Fruit fly (Drosophila melanogaster) whole organism, embryonic: ENCODE measurements around the gene pnt.

Source experiments
- Ada2b ChIP-seq: fragments of 200-800 bp; sonication (Bioruptor generic); IDR thresholded peaks from 2 replicates; pipeline ENCODE4 v1.3.6; 2022; ENCODE audit warnings: missing biosample characterization, missing genetic modification characterization
- Adf1 ChIP-seq: fragments of 200-800 bp; sonication (Bioruptor generic); IDR thresholded peaks from 2 replicates; pipeline ENCODE4 v1.3.6; 2022; ENCODE audit warnings: missing biosample characterization, missing genetic modification characterization
- B-H2 ChIP-seq: fragments of 200-800 bp; sonication (Bioruptor generic); optimal IDR thresholded peaks from 2 replicates; lab custom pipeline; 2018; ENCODE audit warnings: missing biosample characterization, mild to moderate bottlenecking, missing genetic modification characterization
- Bgb ChIP-seq: fragments of 200-800 bp; sonication (Bioruptor generic); IDR thresholded peaks from 2 replicates; pipeline ENCODE4 v1.3.6; 2022; ENCODE audit warnings: missing biosample characterization, missing genetic modification characterization; ENCODE audit not compliant: partially characterized antibody
- Blimp-1 ChIP-seq: fragments of 200-800 bp; sonication (Bioruptor generic); optimal IDR thresholded peaks from 3 replicates; lab custom pipeline; 2018; ENCODE audit warnings: missing biosample characterization, missing genetic modification characterization, mild to moderate bottlenecking, moderate library complexity, missing genetic modification reagents
- C15 ChIP-seq: fragments of 200-800 bp; sonication (Bioruptor generic); IDR thresholded peaks from 3 replicates; pipeline ENCODE4 v1.3.6; 2022; ENCODE audit warnings: missing biosample characterization, missing genetic modification characterization
- CG10366 ChIP-seq: fragments of 200-800 bp; sonication (Bioruptor generic); IDR thresholded peaks from 2 replicates; pipeline ENCODE4 v1.3.6; 2022; ENCODE audit warnings: missing biosample characterization, missing genetic modification characterization
- CG10462 ChIP-seq: fragments of 200-800 bp; sonication (Bioruptor generic); optimal IDR thresholded peaks from 2 replicates; lab custom pipeline; 2016; ENCODE audit warnings: missing biosample characterization, missing genetic modification characterization
- CG12219 ChIP-seq: fragments of 200-800 bp; sonication (Bioruptor generic); optimal IDR thresholded peaks from 3 replicates; lab custom pipeline; 2018; ENCODE audit warnings: missing biosample characterization, mild to moderate bottlenecking, missing genetic modification characterization
- CG12942 ChIP-seq: fragments of 200-800 bp; sonication (Bioruptor generic); optimal IDR thresholded peaks from 3 replicates; lab custom pipeline; 2016; ENCODE audit warnings: missing biosample characterization, missing genetic modification characterization
- CG13123 ChIP-seq: fragments of 200-800 bp; sonication (Bioruptor generic); optimal IDR thresholded peaks from 2 replicates; lab custom pipeline; 2016; ENCODE audit warnings: missing biosample characterization, missing genetic modification characterization
- CG13624 ChIP-seq: fragments of 200-800 bp; sonication (Bioruptor generic); optimal IDR thresholded peaks from 2 replicates; lab custom pipeline; 2016; ENCODE audit warnings: missing biosample characterization, missing genetic modification characterization
- CG14441 ChIP-seq: fragments of 200-800 bp; sonication (Bioruptor generic); IDR thresholded peaks from 2 replicates; pipeline ENCODE4 v1.3.6; 2022; ENCODE audit warnings: missing biosample characterization, missing genetic modification characterization
- CG15479 ChIP-seq: fragments of 200-800 bp; sonication (Bioruptor generic); optimal IDR thresholded peaks from 3 replicates; lab custom pipeline; 2019; ENCODE audit warnings: missing biosample characterization, mild to moderate bottlenecking, missing genetic modification characterization, moderate library complexity
- CG1832 ChIP-seq: fragments of 200-800 bp; sonication (Bioruptor generic); optimal IDR thresholded peaks from 2 replicates; lab custom pipeline; 2017; ENCODE audit warnings: missing biosample characterization, mild to moderate bottlenecking, missing genetic modification characterization, inconsistent platforms
- CG2120 ChIP-seq: fragments of 200-800 bp; sonication (Bioruptor generic); optimal IDR thresholded peaks from 3 replicates; lab custom pipeline; 2016; ENCODE audit warnings: missing biosample characterization, missing genetic modification characterization
- CG2199 ChIP-seq: fragments of 200-800 bp; sonication (Bioruptor generic); IDR thresholded peaks from 3 replicates; pipeline ENCODE4 v1.3.6; 2022; ENCODE audit warnings: missing biosample characterization, missing genetic modification characterization
- CG2712 ChIP-seq: fragments of 200-800 bp; optimal IDR thresholded peaks from 3 replicates; lab custom pipeline; 2019; ENCODE audit warnings: missing biosample characterization, mild to moderate bottlenecking, missing genetic modification characterization, moderate library complexity
- CG32532 ChIP-seq: fragments of 200-800 bp; sonication (Bioruptor generic); IDR thresholded peaks from 2 replicates; pipeline ENCODE4 v1.3.6; 2022; ENCODE audit warnings: missing biosample characterization, missing genetic modification characterization
- CG42726 ChIP-seq: fragments of 200-800 bp; sonication (Bioruptor generic); IDR thresholded peaks from 2 replicates; pipeline ENCODE4 v1.3.6; 2022; ENCODE audit warnings: missing biosample characterization, missing genetic modification characterization; ENCODE audit not compliant: partially characterized antibody
- CG8765 ChIP-seq: fragments of 200-800 bp; sonication (Bioruptor generic); IDR thresholded peaks from 2 replicates; pipeline ENCODE4 v1.3.6; 2022; ENCODE audit warnings: missing biosample characterization, missing genetic modification characterization
- D19A ChIP-seq: fragments of 200-800 bp; optimal IDR thresholded peaks from 3 replicates; lab custom pipeline; 2019; ENCODE audit warnings: missing biosample characterization, mild to moderate bottlenecking, missing genetic modification characterization, moderate library complexity
- Doc2 ChIP-seq: fragments of 200-800 bp; sonication (Bioruptor generic); IDR thresholded peaks from 2 replicates; pipeline ENCODE4 v1.3.6; 2022; ENCODE audit warnings: missing biosample characterization, missing genetic modification characterization
- Ets65A ChIP-seq: fragments of 200-800 bp; sonication (Bioruptor generic); peaks from one replicate; lab custom pipeline; 2016; ENCODE audit warnings: missing biosample characterization, missing genetic modification characterization
- Lhr ChIP-seq: fragments of 200-800 bp; sonication (Bioruptor generic); optimal IDR thresholded peaks from 3 replicates; lab custom pipeline; 2017; ENCODE audit warnings: mild to moderate bottlenecking, missing biosample characterization, missing genetic modification reagents, missing genetic modification characterization
- Med ChIP-seq: fragments of 200-800 bp; sonication (Bioruptor generic); peaks from one replicate; lab custom pipeline; 2016; ENCODE audit warnings: missing biosample characterization, missing genetic modification characterization, mild to moderate bottlenecking, inconsistent platforms, moderate library complexity
- Ptx1 ChIP-seq: fragments of 200-800 bp; sonication (Bioruptor generic); IDR thresholded peaks from 2 replicates; pipeline ENCODE4 v1.3.6; 2022; ENCODE audit warnings: missing biosample characterization, missing genetic modification characterization
- Rfx ChIP-seq: fragments of 200-800 bp; sonication (Bioruptor generic); IDR thresholded peaks from 2 replicates; pipeline ENCODE4 v1.3.6; 2022; ENCODE audit warnings: missing biosample characterization, missing genetic modification characterization
- Ssrp ChIP-seq: fragments of 200-800 bp; sonication (Bioruptor generic); optimal IDR thresholded peaks from 2 replicates; lab custom pipeline; 2018; ENCODE audit warnings: missing biosample characterization, mild to moderate bottlenecking, missing genetic modification characterization, moderate library complexity
- Trl ChIP-seq, 3 experiments: fragments of >200 bp in 2 of 3; fragments of 200-800 bp in 1 of 3; sonication (Bioruptor generic) in 1 of 3; optimal IDR thresholded peaks; 2 replicates in 1 of 3; 3 replicates in 2 of 3; lab custom pipeline; 2016 to 2017; ENCODE audit warnings: missing biosample characterization in 1 of 3, missing genetic modification characterization in 1 of 3
- al ChIP-seq: fragments of 200-800 bp; sonication (Bioruptor generic); IDR thresholded peaks from 2 replicates; pipeline ENCODE4 v1.3.6; 2022; ENCODE audit warnings: missing biosample characterization, missing genetic modification characterization
- aop ChIP-seq: fragments of 200-800 bp; sonication (Bioruptor generic); IDR thresholded peaks from 2 replicates; pipeline ENCODE4 v1.3.6; 2022; ENCODE audit warnings: missing biosample characterization, missing genetic modification characterization
- az2 ChIP-seq: fragments of 200-800 bp; sonication (Bioruptor generic); optimal IDR thresholded peaks from 3 replicates; lab custom pipeline; 2016; ENCODE audit warnings: missing biosample characterization, missing genetic modification characterization
- cad ChIP-seq: fragments of >200 bp; optimal IDR thresholded peaks from 2 replicates; lab custom pipeline; 2017; ENCODE audit warnings: missing biosample characterization, missing genetic modification characterization
- cg ChIP-seq: fragments of 200-800 bp; sonication (Bioruptor generic); optimal IDR thresholded peaks from 3 replicates; lab custom pipeline; 2019; ENCODE audit warnings: missing biosample characterization, mild to moderate bottlenecking, missing genetic modification characterization, moderate library complexity
- dpn ChIP-seq, 2 experiments: fragments of 200-800 bp; sonication (Bioruptor generic); optimal IDR thresholded peaks; 3 replicates each; lab custom pipeline; 2016; ENCODE audit warnings: missing biosample characterization in 2 of 2, missing genetic modification characterization in 2 of 2
- eve ChIP-seq, 2 experiments: fragments of >200 bp; optimal IDR thresholded peaks; 2 replicates each; lab custom pipeline; 2017; ENCODE audit warnings: missing biosample characterization in 2 of 2, missing genetic modification characterization in 2 of 2
- kah ChIP-seq: fragments of 200-800 bp; sonication (Bioruptor generic); optimal IDR thresholded peaks from 2 replicates; lab custom pipeline; 2018; ENCODE audit warnings: missing biosample characterization, mild to moderate bottlenecking, missing genetic modification characterization
- knrl ChIP-seq: fragments of 200-800 bp; sonication (Bioruptor generic); IDR thresholded peaks from 3 replicates; pipeline ENCODE4 v1.3.6; 2022; ENCODE audit warnings: missing biosample characterization, missing genetic modification characterization; ENCODE audit not compliant: partially characterized antibody
- lab ChIP-seq: fragments of 200-800 bp; sonication (Bioruptor generic); optimal IDR thresholded peaks from 3 replicates; lab custom pipeline; 2017; ENCODE audit warnings: missing biosample characterization, missing genetic modification characterization, mild to moderate bottlenecking, moderate library complexity, missing genetic modification reagents
- oc ChIP-seq: fragments of 200-800 bp; sonication (Bioruptor generic); optimal IDR thresholded peaks from 2 replicates; lab custom pipeline; 2018; ENCODE audit warnings: missing biosample characterization, mild to moderate bottlenecking, missing genetic modification characterization, moderate library complexity
- peb ChIP-seq: fragments of 200-800 bp; sonication (Bioruptor generic); IDR thresholded peaks from 2 replicates; pipeline ENCODE4 v1.3.6; 2022; ENCODE audit warnings: missing biosample characterization, missing genetic modification characterization
- prd ChIP-seq, 3 experiments: fragments of >200 bp in 2 of 3; fragments of 200-800 bp in 1 of 3; sonication (Bioruptor generic) in 1 of 3; optimal IDR thresholded peaks in 2 of 3; IDR thresholded peaks in 1 of 3; 2 replicates in 2 of 3; 3 replicates in 1 of 3; pipeline versions ENCODE4 v1.3.6 to Lab custom; 2017 to 2022; ENCODE audit warnings: missing biosample characterization in 1 of 3, missing genetic modification characterization in 1 of 3
- psq ChIP-seq: fragments of 200-800 bp; sonication (Bioruptor generic); optimal IDR thresholded peaks from 2 replicates; lab custom pipeline; 2017; ENCODE audit warnings: missing biosample characterization, missing genetic modification characterization
- sd ChIP-seq: fragments of 200-800 bp; sonication (Bioruptor generic); optimal IDR thresholded peaks from 3 replicates; lab custom pipeline; 2018; ENCODE audit warnings: missing biosample characterization, mild to moderate bottlenecking, missing genetic modification characterization, moderate library complexity
- sim ChIP-seq: fragments of 200-800 bp; sonication (Bioruptor generic); IDR thresholded peaks from 2 replicates; pipeline ENCODE4 v1.3.6; 2022; ENCODE audit warnings: missing biosample characterization, missing genetic modification characterization
- sob ChIP-seq: fragments of 200-800 bp; sonication (Bioruptor generic); IDR thresholded peaks from 2 replicates; pipeline ENCODE4 v1.3.6; 2022; ENCODE audit warnings: missing biosample characterization, missing genetic modification characterization
- sqz ChIP-seq: fragments of 200-800 bp; sonication (Bioruptor generic); optimal IDR thresholded peaks from 3 replicates; lab custom pipeline; 2018; ENCODE audit warnings: missing biosample characterization, mild to moderate bottlenecking, missing genetic modification characterization
- tna ChIP-seq: fragments of 200-800 bp; sonication (Bioruptor generic); IDR thresholded peaks from 2 replicates; pipeline ENCODE4 v1.3.6; 2022; ENCODE audit warnings: missing biosample characterization, missing genetic modification characterization; ENCODE audit not compliant: partially characterized antibody

The pnt gene

DNA sequence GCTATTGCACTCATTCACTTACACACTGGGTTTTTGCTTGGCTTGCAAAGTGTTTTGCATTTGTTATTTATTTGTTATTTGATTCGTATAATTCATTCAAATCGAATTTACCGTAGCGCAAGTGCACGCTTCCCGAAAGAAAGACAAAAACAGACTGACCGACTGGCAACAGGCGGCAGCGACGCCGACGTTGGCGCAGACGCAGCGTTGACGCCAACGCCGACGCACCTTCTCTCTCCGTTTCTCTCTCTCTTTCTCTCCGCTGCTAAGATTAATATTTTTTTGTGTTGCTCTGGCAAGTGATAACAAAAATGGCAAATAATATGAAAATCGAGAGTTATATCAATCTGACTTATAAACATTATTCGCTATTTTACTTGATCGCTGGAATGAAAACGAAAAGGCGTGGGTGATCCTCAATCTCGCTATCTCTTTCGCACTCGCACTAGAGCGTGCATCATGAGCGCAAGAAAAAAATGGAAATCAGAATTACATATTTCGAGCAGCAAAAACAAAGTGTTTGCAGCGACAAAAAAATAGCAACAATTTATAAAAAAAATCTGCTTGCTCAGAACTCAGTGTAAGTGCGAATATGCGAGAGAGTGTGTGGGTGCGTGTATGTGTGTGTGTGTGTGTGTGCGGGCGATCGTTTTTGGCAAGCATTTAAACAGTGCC is at the start of gene pnt:
pnt (minus strand) TSS at position 161 of the 675 bp plus-strand sequence.
- no peak for TF ChIP-seq peb
- TF ChIP-seq az2 (GFP tag; lab: Kevin White, UChicago), result no peak
- no peak for TF ChIP-seq Ets65A (GFP tag; lab: Kevin White, UChicago)
- TF ChIP-seq CG15479 (GFP tag; lab: Kevin White, UChicago), result peak; percentile 71
- TF ChIP-seq Trl (optimal IDR thresholded peaks at IDR 0.05; lab: Kevin White, UChicago), result peak; percentile 74 to 86
- TF ChIP-seq Trl (GFP tag; optimal IDR thresholded peaks at IDR 0.05; lab: Kevin White, UChicago), result no peak
- TF ChIP-seq Blimp-1 (GFP tag; lab: Kevin White, UChicago), result peak; percentile 37
- no peak for TF ChIP-seq CG13123 (GFP tag; lab: Kevin White, UChicago)
- no peak for TF ChIP-seq CG10462
- TF ChIP-seq aop, result no peak
- peak; percentile 71; the same call in 1 of the 3 replicates for TF ChIP-seq CG2199 (GFP tag; lab: Robert Waterston, UW)
- peak; percentile 30 for TF ChIP-seq cg
- no peak for TF ChIP-seq CG12219
- TF ChIP-seq CG13624 (GFP tag; lab: Kevin White, UChicago), result no peak
- no peak for TF ChIP-seq C15 (GFP tag; lab: Robert Waterston, UW)
- no peak for TF ChIP-seq al (GFP tag; lab: Robert Waterston, UW)
- no peak for TF ChIP-seq dpn (GFP tag; optimal IDR thresholded peaks at IDR 0.05; lab: Kevin White, UChicago)
- peak; percentile 36; the same call in 1 of the 2 replicates for TF ChIP-seq tna
- TF ChIP-seq CG2120, result no peak
- no peak for TF ChIP-seq knrl (GFP tag; lab: Robert Waterston, UW)
- TF ChIP-seq Ssrp (tag; lab: Kevin White, UChicago), result no peak
- peak; percentile 99 for TF ChIP-seq Adf1 (GFP tag; lab: Robert Waterston, UW)
- TF ChIP-seq Ada2b (GFP tag; lab: Robert Waterston, UW), result no peak
- TF ChIP-seq Lhr (GFP tag; lab: Kevin White, UChicago), result no peak
- 0 out of 2 replicates have a peak, but pooled peaks have one; percentile 17 for TF ChIP-seq CG14441
- peak; percentile 45 for TF ChIP-seq cad (GFP tag; lab: Kevin White, UChicago)
- peak; percentile 18; the same call in 1 of the 2 replicates for TF ChIP-seq sob (GFP tag; lab: Robert Waterston, UW)
- TF ChIP-seq CG1832, result peak; percentile 34
- TF ChIP-seq Ptx1 (GFP tag; lab: Robert Waterston, UW), result no peak
- TF ChIP-seq sqz (GFP tag; lab: Kevin White, UChicago), result peak; percentile 38
- TF ChIP-seq oc (tag; lab: Kevin White, UChicago), result no peak
- peak; percentile 74 for TF ChIP-seq Med (GFP tag; lab: Kevin White, UChicago)
- TF ChIP-seq Doc2 (GFP tag; lab: Robert Waterston, UW), result no peak
- TF ChIP-seq kah, result peak; percentile 24
- TF ChIP-seq CG12942 (GFP tag; lab: Kevin White, UChicago), result no peak
- TF ChIP-seq sd (tag; lab: Kevin White, UChicago), result peak; percentile 7
- no peak for TF ChIP-seq prd (optimal IDR thresholded peaks at IDR 0.05; lab: Kevin White, UChicago)
- TF ChIP-seq prd (GFP tag; IDR thresholded peaks at IDR 0.05; lab: Robert Waterston, UW), result 0 out of 3 replicates have a peak, but pooled peaks have one; percentile 4
- no peak for TF ChIP-seq CG8765 (GFP tag; lab: Robert Waterston, UW)
- TF ChIP-seq psq (GFP tag; lab: Kevin White, UChicago), result no peak
- no peak for TF ChIP-seq lab (GFP tag; lab: Kevin White, UChicago)
- 0 out of 2 replicates have a peak, but pooled peaks have one; percentile 6 for TF ChIP-seq CG42726 (GFP tag; lab: Robert Waterston, UW)
- TF ChIP-seq D19A, result peak; percentile 31
- no peak for TF ChIP-seq eve (GFP tag; optimal IDR thresholded peaks at IDR 0.05; lab: Kevin White, UChicago)
- no peak for TF ChIP-seq Rfx (GFP tag; lab: Robert Waterston, UW)
- peak; percentile 2 for TF ChIP-seq CG2712 (tag; lab: Kevin White, UChicago)
- no peak for TF ChIP-seq sim (GFP tag; lab: Robert Waterston, UW)
- 0 out of 2 replicates have a peak, but pooled peaks have one; percentile 28 for TF ChIP-seq Bgb (GFP tag; lab: Robert Waterston, UW)
- no peak for TF ChIP-seq CG10366
- TF ChIP-seq CG32532 (GFP tag; lab: Robert Waterston, UW), result peak; percentile 19; the same call in 1 of the 2 replicates
- TF ChIP-seq B-H2, result no peak
